Worm (Caenorhabditis elegans) whole organism, L2 larva: ENCODE data around the gene F41E6.5.

Experiments used
- C34F6.9 ChIP-seq: fragments of 150-350 bp; optimal IDR thresholded peaks from 2 replicates; lab custom pipeline; 2014; ENCODE audit warnings: missing biosample characterization, missing genetic modification characterization
- F13H6.1 ChIP-seq: sonication (generic microtip); optimal IDR thresholded peaks from 2 replicates; lab custom pipeline; 2016; ENCODE audit warnings: missing genetic modification characterization, missing compliant biosample characterization
- ZK546.5 ChIP-seq: sonication (generic microtip); optimal IDR thresholded peaks from 2 replicates; lab custom pipeline; 2017; ENCODE audit warnings: missing biosample characterization, missing genetic modification characterization
- ama-1 ChIP-seq: fragments of 150-350 bp; optimal IDR thresholded peaks from 2 replicates; lab custom pipeline; 2018; ENCODE audit warnings: inconsistent platforms
- blmp-1 ChIP-seq: sonication (generic microtip); optimal IDR thresholded peaks from 2 replicates; lab custom pipeline; 2017; ENCODE audit warnings: missing genetic modification characterization, mild to moderate bottlenecking, missing compliant biosample characterization, antibody characterized with exemption, moderate library complexity; ENCODE audit not compliant: insufficient read depth
- ceh-16 ChIP-seq: fragments of 150-350 bp; optimal IDR thresholded peaks from 2 replicates; lab custom pipeline; 2014; ENCODE audit warnings: missing biosample characterization, missing genetic modification characterization
- ceh-82 ChIP-seq: fragments of 150-350 bp; optimal IDR thresholded peaks from 2 replicates; lab custom pipeline; 2014; ENCODE audit warnings: missing biosample characterization, missing genetic modification characterization
- crh-2 ChIP-seq: sonication (generic microtip); optimal IDR thresholded peaks from 2 replicates; lab custom pipeline; 2017; ENCODE audit warnings: missing biosample characterization, missing genetic modification characterization
- dmd-4 ChIP-seq: sonication (generic microtip); optimal IDR thresholded peaks from 2 replicates; lab custom pipeline; 2017; ENCODE audit warnings: missing biosample characterization, missing genetic modification characterization
- egl-27 ChIP-seq: sonication (generic microtip); optimal IDR thresholded peaks from 3 replicates; lab custom pipeline; 2017; ENCODE audit warnings: missing biosample characterization, missing genetic modification reagents, missing genetic modification characterization
- elt-1 ChIP-seq: fragments of 150-350 bp; optimal IDR thresholded peaks from 2 replicates; lab custom pipeline; 2014; ENCODE audit warnings: missing biosample characterization, missing genetic modification characterization
- fos-1 ChIP-seq: fragments of 150-350 bp; optimal IDR thresholded peaks from 2 replicates; lab custom pipeline; 2014; ENCODE audit warnings: missing biosample characterization, missing genetic modification characterization
- lin-11 ChIP-seq: fragments of 150-350 bp; sonication (generic microtip); optimal IDR thresholded peaks from 2 replicates; lab custom pipeline; 2014; ENCODE audit warnings: missing biosample characterization, missing genetic modification characterization, inconsistent platforms, mixed read lengths
- lin-13 ChIP-seq: fragments of 150-350 bp; optimal IDR thresholded peaks from 2 replicates; lab custom pipeline; 2014; ENCODE audit warnings: missing biosample characterization, missing genetic modification reagents, missing genetic modification characterization
- lsy-2 ChIP-seq, 2 experiments: fragments of 150-350 bp in 1 of 2; sonication (generic microtip) in 1 of 2; optimal IDR thresholded peaks; 2 replicates each; lab custom pipeline; 2014 to 2017; ENCODE audit warnings: missing biosample characterization in 2 of 2, missing genetic modification characterization in 2 of 2
- mab-5 ChIP-seq: fragments of 150-350 bp; optimal IDR thresholded peaks from 2 replicates; lab custom pipeline; 2014; ENCODE audit warnings: missing biosample characterization, missing genetic modification characterization
- mbf-1 ChIP-seq: sonication (generic microtip); optimal IDR thresholded peaks from 2 replicates; lab custom pipeline; 2017; ENCODE audit warnings: missing biosample characterization, missing genetic modification characterization
- mdl-1 ChIP-seq, 2 experiments: fragments of 150-350 bp in 1 of 2; sonication (generic microtip) in 1 of 2; optimal IDR thresholded peaks; 2 replicates each; lab custom pipeline; 2017; ENCODE audit warnings: missing biosample characterization in 2 of 2, missing genetic modification characterization in 2 of 2
- nhr-11 ChIP-seq: fragments of 150-350 bp; optimal IDR thresholded peaks from 2 replicates; lab custom pipeline; 2014; ENCODE audit warnings: missing biosample characterization, missing genetic modification characterization
- nhr-12 ChIP-seq: fragments of 150-350 bp; optimal IDR thresholded peaks from 2 replicates; lab custom pipeline; 2014; ENCODE audit warnings: missing biosample characterization, missing genetic modification characterization
- nhr-129 ChIP-seq: fragments of 150-350 bp; optimal IDR thresholded peaks from 2 replicates; lab custom pipeline; 2014; ENCODE audit warnings: missing biosample characterization, missing genetic modification characterization
- nhr-21 ChIP-seq: fragments of 150-350 bp; optimal IDR thresholded peaks from 2 replicates; lab custom pipeline; 2014; ENCODE audit warnings: missing biosample characterization, missing genetic modification characterization
- nhr-237 ChIP-seq: fragments of 150-350 bp; optimal IDR thresholded peaks from 2 replicates; lab custom pipeline; 2014; ENCODE audit warnings: missing biosample characterization, missing genetic modification characterization
- nhr-25 ChIP-seq: fragments of 150-350 bp; sonication (generic microtip); optimal IDR thresholded peaks from 3 replicates; lab custom pipeline; 2014; ENCODE audit warnings: missing biosample characterization, missing genetic modification characterization
- nhr-77 ChIP-seq: fragments of 150-350 bp; optimal IDR thresholded peaks from 2 replicates; lab custom pipeline; 2014; ENCODE audit warnings: missing biosample characterization, missing genetic modification characterization
- peb-1 ChIP-seq: fragments of 150-350 bp; optimal IDR thresholded peaks from 2 replicates; lab custom pipeline; 2014; ENCODE audit warnings: missing biosample characterization, missing genetic modification characterization
- sem-4 ChIP-seq: fragments of 150-350 bp; optimal IDR thresholded peaks from 2 replicates; lab custom pipeline; 2014; ENCODE audit warnings: missing biosample characterization, missing genetic modification reagents, missing genetic modification characterization
- skn-1 ChIP-seq: sonication (generic microtip); optimal IDR thresholded peaks from 2 replicates; lab custom pipeline; 2017; ENCODE audit warnings: missing biosample characterization, missing genetic modification characterization
- sma-3 ChIP-seq: sonication (generic microtip); optimal IDR thresholded peaks from 2 replicates; lab custom pipeline; 2016; ENCODE audit warnings: missing genetic modification reagents, missing genetic modification characterization, missing compliant biosample characterization
- sma-9 ChIP-seq, 2 experiments: fragments of 150-350 bp in 1 of 2; sonication (generic microtip) in 1 of 2; optimal IDR thresholded peaks; 2 replicates each; lab custom pipeline; 2014 to 2016; ENCODE audit warnings: missing genetic modification characterization in 2 of 2, mild to moderate bottlenecking in 1 of 2, missing biosample characterization in 1 of 2, missing compliant biosample characterization in 1 of 2, missing genetic modification reagents in 1 of 2, moderate library complexity in 1 of 2
- snpc-4 ChIP-seq: fragments of 150-350 bp; optimal IDR thresholded peaks from 2 replicates; lab custom pipeline; 2014; ENCODE audit warnings: missing biosample characterization, missing genetic modification characterization
- unc-39 ChIP-seq: fragments of 150-350 bp; optimal IDR thresholded peaks from 2 replicates; lab custom pipeline; 2014; ENCODE audit warnings: missing biosample characterization, missing genetic modification characterization
- unc-55 ChIP-seq: fragments of 150-350 bp; sonication (generic microtip); optimal IDR thresholded peaks from 3 replicates; lab custom pipeline; 2014; ENCODE audit warnings: missing biosample characterization, missing genetic modification reagents, missing genetic modification characterization
- unc-62 ChIP-seq: fragments of 150-350 bp; optimal IDR thresholded peaks from 2 replicates; lab custom pipeline; 2014; ENCODE audit warnings: missing biosample characterization, missing genetic modification reagents, missing genetic modification characterization
- zag-1 ChIP-seq: fragments of 150-350 bp; optimal IDR thresholded peaks from 2 replicates; lab custom pipeline; 2014; ENCODE audit warnings: missing biosample characterization, missing genetic modification characterization
- ztf-1 ChIP-seq: fragments of 200-800 bp; sonication (Bioruptor generic); conservative IDR thresholded peaks from 2 replicates; pipeline ENCODE4 v1.3.6; 2022; ENCODE audit warnings: missing genetic modification characterization, missing compliant biosample characterization

F41E6.5 gene

DNA sequence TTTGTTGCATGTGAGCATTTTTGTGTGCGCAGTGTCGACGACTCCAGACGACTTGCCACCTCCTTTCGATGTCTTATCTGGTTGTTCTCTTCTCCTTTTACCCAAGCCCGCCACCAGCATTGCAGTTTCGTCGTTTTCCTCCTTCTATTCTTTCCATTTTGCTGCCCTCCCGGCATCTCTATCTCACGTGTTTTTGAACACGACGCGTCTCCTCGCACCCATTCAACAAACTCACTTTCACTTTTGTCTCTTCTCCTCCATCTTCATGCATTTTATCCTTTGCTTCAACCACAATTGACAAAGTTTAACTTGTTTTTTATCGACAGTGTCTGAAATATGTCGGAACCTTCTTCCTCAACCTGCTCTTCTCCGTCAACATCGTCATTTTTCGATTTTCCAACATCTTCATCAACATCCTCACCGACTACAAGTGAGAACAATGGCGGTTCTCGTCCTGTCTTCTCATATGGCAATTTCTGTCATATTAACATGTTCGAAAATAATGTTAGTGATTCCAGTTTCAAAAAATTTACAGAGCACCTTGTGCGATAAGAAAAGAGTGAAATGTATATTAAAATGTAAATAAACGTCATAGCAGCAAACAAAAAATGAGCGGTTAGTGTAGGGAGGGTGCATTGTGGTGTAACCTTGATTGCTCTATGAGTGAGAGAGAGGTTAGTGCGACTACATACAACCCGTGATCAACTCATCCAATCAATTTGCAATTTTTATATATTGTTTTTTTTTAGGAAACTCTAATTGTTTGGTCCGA is 7.5 kb downstream of the F41E6.5 start, which contains the start of gene fip-4:
Gene fip-4 (minus strand): TSS at position 636 of the 772 bp plus-strand sequence.
- TF ChIP-seq ama-1 (lab: Kevin White, UChicago) (peak; percentile 55), sma-9 (GFP tag; optimal IDR thresholded peaks at IDR 0.05; lab: Kevin White, UChicago) (peak; percentile 70), sma-9 (tag; optimal IDR thresholded peaks at IDR 0.05; lab: Kevin White, UChicago) (no peak), nhr-21 (peak; percentile 44), C34F6.9 (peak; percentile 45), skn-1 (tag; lab: Kevin White, UChicago) (no peak), lin-11 (tag; lab: Kevin White, UChicago) (no peak), ZK546.5 (no peak), nhr-129 (tag; lab: Kevin White, UChicago) (peak; percentile 46), blmp-1 (tag; lab: Kevin White, UChicago) (peak; percentile 98), mdl-1 (tag; optimal IDR thresholded peaks at IDR 0.05; lab: Kevin White, UChicago) (peak in 1 of 2 experiments; percentile 34), sma-3 (GFP tag; lab: Kevin White, UChicago) (peak; percentile 29), F13H6.1 (peak; percentile 7), fos-1 (tag; lab: Kevin White, UChicago) (peak; percentile 43), peb-1 (no peak), lsy-2 (tag; optimal IDR thresholded peaks at IDR 0.05; lab: Kevin White, UChicago) (peak in 1 of 2 experiments; percentile 22), lin-13 (GFP tag; lab: Kevin White, UChicago) (no peak), unc-62 (GFP tag; lab: Kevin White, UChicago) (no peak), nhr-25 (tag; lab: Kevin White, UChicago) (peak; percentile 79), nhr-237 (tag; lab: Kevin White, UChicago) (no peak), unc-55 (GFP tag; lab: Kevin White, UChicago) (no peak), sem-4 (tag; lab: Kevin White, UChicago) (peak; percentile 28)

DNA sequence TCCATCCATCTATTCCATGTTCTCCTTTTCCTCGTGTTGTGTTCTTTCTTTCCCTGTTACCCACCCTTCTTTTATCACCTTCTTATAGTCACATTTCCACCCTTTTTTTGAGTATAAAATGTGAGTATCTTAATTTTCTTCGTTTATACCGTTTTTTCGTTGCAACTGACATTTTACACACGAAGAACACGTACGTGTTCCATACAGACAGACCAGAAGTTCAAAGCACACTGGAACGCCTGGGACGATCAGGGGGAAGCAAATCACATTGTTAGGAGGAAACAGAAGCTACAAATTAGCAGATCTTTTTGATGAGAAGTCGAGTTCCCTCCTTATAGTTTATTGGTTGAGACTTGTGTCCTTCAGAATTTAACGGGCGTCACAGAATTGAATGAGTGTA is 12.4 kb downstream of the F41E6.5 start:
- TF ChIP-seq nhr-11 (tag; lab: Kevin White, UChicago) (no peak), zag-1 (tag; lab: Kevin White, UChicago) (no peak)
- TF ChIP-seq, all 48 proteins: peak for 0

DNA sequence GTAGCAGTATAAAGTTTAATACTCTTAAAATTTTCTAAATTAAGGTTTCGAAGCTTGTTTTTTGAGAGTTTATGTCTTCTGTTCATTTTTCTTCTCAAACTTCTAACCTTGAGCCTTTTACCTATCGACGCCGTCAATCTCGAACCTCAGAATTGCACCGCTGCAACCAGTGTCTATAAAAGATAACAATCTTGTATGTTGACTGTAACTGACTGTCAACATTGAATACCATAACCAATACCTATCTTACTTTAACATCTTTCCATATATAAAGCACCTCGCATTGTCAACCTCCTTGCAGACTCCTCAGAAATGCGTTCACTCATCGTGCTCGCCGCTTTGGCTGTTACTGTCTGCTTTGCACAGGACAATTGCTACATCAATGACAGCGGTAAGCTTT is 15.5 kb downstream of the F41E6.5 start, which contains the start of gene grd-5:
Gene grd-5 (plus strand): TSS at position 295 of the 400 bp plus-strand sequence.
- TF ChIP-seq nhr-129 (tag; lab: Kevin White, UChicago) (no peak), sma-9 (GFP tag; optimal IDR thresholded peaks at IDR 0.05; lab: Kevin White, UChicago) (peak; percentile 39), sma-9 (tag; optimal IDR thresholded peaks at IDR 0.05; lab: Kevin White, UChicago) (no peak)

DNA sequence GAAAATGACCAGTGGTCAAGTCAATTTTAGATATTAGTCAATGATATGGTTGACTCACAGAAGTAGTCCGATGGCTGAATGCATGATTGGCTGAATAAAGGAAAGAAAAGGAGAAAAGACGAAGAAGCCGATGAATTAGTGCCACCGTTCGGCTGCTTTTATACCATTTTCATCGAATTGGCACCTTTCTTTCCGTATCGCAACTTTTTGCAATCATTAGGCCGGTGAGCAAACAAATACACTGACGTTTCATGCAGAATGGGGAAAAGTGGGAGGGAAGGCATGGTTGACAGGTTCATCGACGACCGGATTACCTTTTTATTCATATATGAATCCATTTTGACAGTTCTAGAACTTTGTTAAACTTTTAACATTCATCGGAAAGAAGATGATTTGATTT is 17.9 kb downstream of the F41E6.5 start, which contains the start of gene idpc-2:
Gene idpc-2 (minus strand): TSS at position 101 of the 400 bp plus-strand sequence.
- no peak for TF ChIP-seq F13H6.1
- TF ChIP-seq dmd-4 (tag; lab: Kevin White, UChicago) = no peak
- no peak for TF ChIP-seq egl-27 (tag; lab: Kevin White, UChicago)
- no peak for TF ChIP-seq unc-55 (GFP tag; lab: Kevin White, UChicago)
- no peak for TF ChIP-seq nhr-77
- no peak for TF ChIP-seq elt-1
- no peak for TF ChIP-seq ztf-1
- TF ChIP-seq unc-39 = no peak
- no peak for TF ChIP-seq nhr-11 (tag; lab: Kevin White, UChicago)
- no peak for TF ChIP-seq lin-11 (tag; lab: Kevin White, UChicago)
- TF ChIP-seq mbf-1 (tag; lab: Kevin White, UChicago) = no peak
- TF ChIP-seq C34F6.9 = no peak
- TF ChIP-seq fos-1 (tag; lab: Kevin White, UChicago) = no peak
- no peak for TF ChIP-seq nhr-12 (tag; lab: Kevin White, UChicago)
- no peak for TF ChIP-seq peb-1
- no peak for TF ChIP-seq crh-2 (tag; lab: Kevin White, UChicago)

DNA sequence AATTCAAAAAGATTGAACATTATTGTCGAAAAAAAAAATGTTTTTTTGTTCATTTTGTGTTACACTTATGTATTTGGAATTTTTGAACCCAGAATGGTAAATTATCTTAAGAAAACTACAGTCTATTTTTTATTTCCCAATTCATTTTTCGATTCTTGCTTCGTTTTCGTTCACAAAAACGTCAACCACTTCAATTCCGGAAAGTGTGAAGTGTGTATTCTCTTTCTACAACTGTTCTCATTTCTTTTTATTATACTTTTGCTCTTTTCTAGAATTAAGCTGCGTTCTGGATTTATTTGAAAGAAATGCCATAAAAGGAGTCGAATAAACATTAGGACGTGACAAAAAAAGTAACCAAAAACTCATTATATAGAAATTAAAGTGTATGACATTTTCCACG is 19.0 kb downstream of the F41E6.5 start, which contains the start of gene F41E6.1:
Gene F41E6.1 (plus strand): TSS at position 301 of the 400 bp plus-strand sequence.
- TF ChIP-seq dmd-4 (tag; lab: Kevin White, UChicago) (no peak), ceh-16 (tag; lab: Kevin White, UChicago) (no peak), peb-1 (no peak), mab-5 (no peak), elt-1 (no peak), nhr-129 (tag; lab: Kevin White, UChicago) (no peak), snpc-4 (tag; lab: Kevin White, UChicago) (no peak), ceh-82 (tag; lab: Kevin White, UChicago) (no peak), skn-1 (tag; lab: Kevin White, UChicago) (no peak), sem-4 (tag; lab: Kevin White, UChicago) (no peak)
